Worm (Caenorhabditis elegans) whole organism, midembryonic: ENCODE measurements around the gene hizr-1.

Experiments
- T22C8.4 ChIP-seq: fragments of 200-800 bp; sonication (Bioruptor generic); IDR thresholded peaks from 2 replicates; pipeline ENCODE4 v1.3.6; 2022; ENCODE audit warnings: missing genetic modification characterization, missing compliant biosample characterization
- flt-1 ChIP-seq: fragments of 200-800 bp; sonication (Bioruptor generic); IDR thresholded peaks from 2 replicates; pipeline ENCODE4 v1.3.6; 2022; ENCODE audit warnings: missing genetic modification characterization, missing compliant biosample characterization
- klf-2 ChIP-seq: fragments of 200-800 bp; sonication (Bioruptor generic); conservative IDR thresholded peaks from 2 replicates; pipeline ENCODE4 v1.3.6; 2022; ENCODE audit warnings: missing genetic modification reagents, missing genetic modification characterization, missing compliant biosample characterization
- med-1 ChIP-seq: sonication (generic microtip); optimal IDR thresholded peaks from 2 replicates; lab custom pipeline; 2017; ENCODE audit warnings: missing genetic modification characterization, mild to moderate bottlenecking, missing compliant biosample characterization, antibody characterized with exemption, missing genetic modification reagents; ENCODE audit not compliant: insufficient read depth
- tab-1 ChIP-seq: fragments of 200-800 bp; sonication (Bioruptor generic); IDR thresholded peaks from 2 replicates; pipeline ENCODE4 v1.3.6; 2022; ENCODE audit warnings: missing genetic modification characterization, missing compliant biosample characterization
- ztf-23 ChIP-seq: fragments of 200-800 bp; sonication (Bioruptor generic); IDR thresholded peaks from 2 replicates; pipeline ENCODE4 v1.3.6; 2022; ENCODE audit warnings: missing genetic modification reagents, missing genetic modification characterization, missing compliant biosample characterization
- ztf-29 ChIP-seq: fragments of 200-800 bp; sonication (Bioruptor generic); IDR thresholded peaks from 2 replicates; pipeline ENCODE4 v1.3.6; 2022; ENCODE audit warnings: missing genetic modification reagents, missing genetic modification characterization, missing compliant biosample characterization

DNA sequence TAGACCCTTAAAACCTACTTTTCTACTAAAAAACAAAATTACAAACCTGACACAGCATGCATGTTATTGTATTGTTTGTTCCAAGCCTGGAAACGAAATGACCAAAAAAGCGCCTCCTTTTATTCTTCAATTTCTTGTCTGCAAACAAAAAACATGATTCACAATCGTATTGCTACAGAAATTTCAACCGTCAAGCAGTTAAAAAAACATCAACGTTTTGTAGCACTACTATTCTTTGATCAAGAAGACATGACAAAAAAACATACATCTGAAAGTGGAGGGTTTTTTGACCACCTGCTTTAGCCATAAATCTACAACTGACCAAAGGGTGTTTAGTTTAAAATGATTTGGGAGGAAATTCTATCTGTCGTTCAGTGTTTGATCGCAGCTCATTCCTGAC lies 36.9 kb upstream of the hizr-1 start, which contains the start of gene F38B2.6:
- no peak for TF ChIP-seq flt-1 (GFP tag; lab: Robert Waterston, UW)
- no peak for TF ChIP-seq ztf-29
- TF ChIP-seq ztf-23 (GFP tag; lab: Robert Waterston, UW): no peak
- TF ChIP-seq T22C8.4 (GFP tag; lab: Robert Waterston, UW): no peak
- TF ChIP-seq tab-1 (GFP tag; lab: Robert Waterston, UW): no peak
- no peak for TF ChIP-seq med-1 (GFP tag; lab: Kevin White, UChicago)
- no peak for TF ChIP-seq klf-2 (GFP tag; lab: Robert Waterston, UW)
